Fruit fly (Drosophila melanogaster): ENCODE results near the gene Ndc80.

DNA sequence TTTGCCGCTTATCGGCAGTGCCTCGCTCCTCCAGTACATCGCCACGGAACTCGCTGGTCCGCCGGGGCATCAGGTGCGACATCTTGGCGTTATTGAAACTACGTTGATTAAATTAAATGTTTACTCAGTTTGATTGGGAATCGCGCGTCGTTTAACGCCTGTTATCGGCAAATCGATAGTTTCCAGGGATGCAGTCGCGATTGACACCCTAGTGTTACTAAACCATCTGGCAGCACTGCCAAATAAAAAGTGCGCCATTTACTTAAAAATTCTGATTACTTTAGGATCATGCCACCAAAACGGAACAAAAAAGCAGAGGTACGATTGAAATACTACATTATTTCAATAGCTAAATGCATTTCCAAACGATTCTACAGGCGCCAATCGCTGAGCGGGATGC is at the start of gene Ndc80, which contains the start of gene BthD:
- TF ChIP-seq Mio (GFP tag; optimal IDR thresholded peaks at IDR 0.05), result no peak
- no peak for TF ChIP-seq Dfd (GFP tag; optimal IDR thresholded peaks at IDR 0.05)
- no peak for TF ChIP-seq h (GFP tag; optimal IDR thresholded peaks at IDR 0.05)
- TF ChIP-seq psq (GFP tag; optimal IDR thresholded peaks at IDR 0.05), result no peak
- no peak for TF ChIP-seq Vsx2 (GFP tag; optimal IDR thresholded peaks at IDR 0.05; ENCODE audit: partially characterized antibody)
- TF ChIP-seq pan (optimal IDR thresholded peaks at IDR 0.05), result no peak
- TF ChIP-seq rgr (GFP tag; optimal IDR thresholded peaks at IDR 0.05), result no peak

Measured in whole organism, wandering third instar larva.